Worm (Caenorhabditis elegans): ENCODE data around the gene pals-40.

pals-40 gene

ce11 chrIII:1416571-1416970 lies 38.8 kb upstream of the pals-40 start:
- TF ChIP-seq zip-8 (tag; optimal IDR thresholded peaks at IDR 0.05) (no peak), ceh-83 (GFP tag; optimal IDR thresholded peaks at IDR 0.05) (no peak), drap-1 (GFP tag; optimal IDR thresholded peaks at IDR 0.05) (no peak), nhr-28 (tag; optimal IDR thresholded peaks at IDR 0.05) (no peak), ces-1 (GFP tag; optimal IDR thresholded peaks at IDR 0.05) (no peak), sem-2 (GFP tag; optimal IDR thresholded peaks at IDR 0.05) (no peak), blmp-1 (tag; optimal IDR thresholded peaks at IDR 0.05) (no peak), flh-1 (GFP tag; optimal IDR thresholded peaks at IDR 0.05) (no peak), unc-120 (tag; optimal IDR thresholded peaks at IDR 0.05; ENCODE audit: poor library complexity, severe bottlenecking) (no peak)

- TF ChIP-seq lin-13 (tag; optimal IDR thresholded peaks at IDR 0.05) (no peak), zip-8 (tag; optimal IDR thresholded peaks at IDR 0.05) (peak; percentile 74)
These were observed 36.2 kb upstream of the pals-40 start, which contains the start of gene Y82E9BR.14 for ce11 chrIII:1413890-1414613. Gene Y82E9BR.14 (minus strand): TSS chrIII:1414116.

ce11 chrIII:1413125-1413837 lies 35.5 kb upstream of the pals-40 start:
- TF ChIP-seq blmp-1 (tag; optimal IDR thresholded peaks at IDR 0.05): no peak
- no peak for TF ChIP-seq unc-39 (tag; optimal IDR thresholded peaks at IDR 0.05)
- TF ChIP-seq nhr-12 (tag; optimal IDR thresholded peaks at IDR 0.05): no peak
- no peak for TF ChIP-seq ceh-83 (GFP tag; optimal IDR thresholded peaks at IDR 0.05)
- TF ChIP-seq M03D4.4 (tag; optimal IDR thresholded peaks at IDR 0.05): no peak
- no peak for TF ChIP-seq zip-8 (tag; optimal IDR thresholded peaks at IDR 0.05)
- TF ChIP-seq flh-1 (GFP tag; optimal IDR thresholded peaks at IDR 0.05): no peak
- TF ChIP-seq sem-2 (GFP tag; optimal IDR thresholded peaks at IDR 0.05): no peak
- TF ChIP-seq drap-1 (GFP tag; optimal IDR thresholded peaks at IDR 0.05): no peak
- TF ChIP-seq nhr-2 (tag; optimal IDR thresholded peaks at IDR 0.05): no peak
- no peak for TF ChIP-seq elt-3 (tag; optimal IDR thresholded peaks at IDR 0.05)
- TF ChIP-seq mab-5 (tag; optimal IDR thresholded peaks at IDR 0.05): no peak
- no peak for TF ChIP-seq ham-2 (GFP tag; optimal IDR thresholded peaks at IDR 0.05)
- TF ChIP-seq hlh-1 (tag; optimal IDR thresholded peaks at IDR 0.05): no peak
- TF ChIP-seq snpc-4 (tag; optimal IDR thresholded peaks at IDR 0.05): no peak
- no peak for TF ChIP-seq lin-13 (tag; optimal IDR thresholded peaks at IDR 0.05)
- no peak for TF ChIP-seq nhr-76 (tag; optimal IDR thresholded peaks at IDR 0.05)
- TF ChIP-seq mep-1 (tag; optimal IDR thresholded peaks at IDR 0.05): no peak

ce11 chrIII:1409139-1409538 lies 31.3 kb upstream of the pals-40 start, which contains the start of gene Y82E9BR.22:
Gene Y82E9BR.22 (minus strand): TSS chrIII:1409239.
- TF ChIP-seq elt-3 (tag; optimal IDR thresholded peaks at IDR 0.05): no peak
- TF ChIP-seq M03D4.4 (tag; optimal IDR thresholded peaks at IDR 0.05): no peak
- TF ChIP-seq ceh-39 (tag; optimal IDR thresholded peaks at IDR 0.05): no peak
- no peak for TF ChIP-seq cnd-1 (tag; optimal IDR thresholded peaks at IDR 0.05)
- no peak for TF ChIP-seq mab-5 (tag; optimal IDR thresholded peaks at IDR 0.05)

- no peak for TF ChIP-seq nhr-76 (tag; optimal IDR thresholded peaks at IDR 0.05)
These were observed 25.3 kb upstream of the pals-40 start, which contains the start of gene pals-18 for ce11 chrIII:1403108-1403507. Gene pals-18 (plus strand): TSS chrIII:1403408.

ce11 chrIII:1401497-1401990 lies 23.7 kb upstream of the pals-40 start, which contains the start of gene pals-19:
Gene pals-19 (plus strand): TSS chrIII:1401940.
- TF ChIP-seq nhr-2 (tag; optimal IDR thresholded peaks at IDR 0.05) (no peak), unc-39 (tag; optimal IDR thresholded peaks at IDR 0.05) (no peak), nhr-28 (tag; optimal IDR thresholded peaks at IDR 0.05) (no peak), ztf-11 (tag; optimal IDR thresholded peaks at IDR 0.05) (no peak), unc-120 (tag; optimal IDR thresholded peaks at IDR 0.05; ENCODE audit: poor library complexity, severe bottlenecking) (no peak), pha-4 (tag; optimal IDR thresholded peaks at IDR 0.05) (no peak), ham-2 (GFP tag; optimal IDR thresholded peaks at IDR 0.05) (no peak), M03D4.4 (tag; optimal IDR thresholded peaks at IDR 0.05) (no peak), nhr-76 (tag; optimal IDR thresholded peaks at IDR 0.05) (no peak)

- no peak for TF ChIP-seq sem-2 (GFP tag; optimal IDR thresholded peaks at IDR 0.05)
- TF ChIP-seq blmp-1 (tag; optimal IDR thresholded peaks at IDR 0.05): no peak
These were observed 21.9 kb upstream of the pals-40 start, which contains the start of gene pals-16 for ce11 chrIII:1399670-1400069. Gene pals-16 (plus strand): TSS chrIII:1399970.
